Fruit fly (Drosophila melanogaster) whole organism, embryonic: ENCODE data around the gene CG14840.

ENCODE experiments used
- Ada2b ChIP-seq: fragments of 200-800 bp; sonication (Bioruptor generic); IDR thresholded peaks from 2 replicates; pipeline ENCODE4 v1.3.6; 2022; ENCODE audit warnings: missing biosample characterization, missing genetic modification characterization
- Antp ChIP-seq: fragments of 200-800 bp; sonication (Bioruptor generic); optimal IDR thresholded peaks from 3 replicates; lab custom pipeline; 2016; ENCODE audit warnings: missing biosample characterization, missing genetic modification characterization
- CG10209 ChIP-seq: fragments of 200-800 bp; sonication (Bioruptor generic); optimal IDR thresholded peaks from 3 replicates; lab custom pipeline; 2017; ENCODE audit warnings: missing biosample characterization, mild to moderate bottlenecking, missing genetic modification characterization, missing genetic modification reagents
- CG10565 ChIP-seq: fragments of 200-800 bp; sonication (Bioruptor generic); optimal IDR thresholded peaks from 3 replicates; lab custom pipeline; 2016; ENCODE audit warnings: missing biosample characterization, mild to moderate bottlenecking, missing genetic modification characterization
- CG11247 ChIP-seq: fragments of 200-800 bp; sonication (Bioruptor generic); IDR thresholded peaks from 2 replicates; pipeline ENCODE4 v1.3.6; 2022; ENCODE audit warnings: missing biosample characterization, missing genetic modification characterization
- CG12299 ChIP-seq: fragments of 200-800 bp; sonication (Bioruptor generic); optimal IDR thresholded peaks from 2 replicates; lab custom pipeline; 2018; ENCODE audit warnings: missing biosample characterization, mild to moderate bottlenecking, missing genetic modification characterization
- CG12744 ChIP-seq: fragments of 200-800 bp; sonication (Bioruptor generic); optimal IDR thresholded peaks from 2 replicates; lab custom pipeline; 2016; ENCODE audit warnings: missing biosample characterization, missing genetic modification characterization
- CG15601 ChIP-seq: fragments of 200-800 bp; sonication (Bioruptor generic); optimal IDR thresholded peaks from 3 replicates; lab custom pipeline; 2019; ENCODE audit warnings: missing biosample characterization, mild to moderate bottlenecking, missing genetic modification characterization, moderate library complexity
- CG15696 ChIP-seq: fragments of 200-800 bp; sonication (Bioruptor generic); optimal IDR thresholded peaks from 2 replicates; lab custom pipeline; 2019; ENCODE audit warnings: missing biosample characterization, mild to moderate bottlenecking, missing genetic modification characterization, moderate library complexity
- CG17912 ChIP-seq: fragments of 200-800 bp; sonication (Bioruptor generic); optimal IDR thresholded peaks from 2 replicates; lab custom pipeline; 2018; ENCODE audit warnings: missing biosample characterization, mild to moderate bottlenecking, missing genetic modification characterization
- CG18619 ChIP-seq: fragments of 200-800 bp; sonication (Bioruptor generic); optimal IDR thresholded peaks from 3 replicates; lab custom pipeline; 2017; ENCODE audit warnings: missing biosample characterization, mild to moderate bottlenecking, missing genetic modification characterization
- CG2129 ChIP-seq: fragments of 200-800 bp; sonication (Bioruptor generic); IDR thresholded peaks from 2 replicates; pipeline ENCODE4 v1.3.6; 2022; ENCODE audit warnings: missing biosample characterization, missing genetic modification characterization; ENCODE audit not compliant: partially characterized antibody
- CG2202 ChIP-seq: fragments of 200-800 bp; sonication (Bioruptor generic); optimal IDR thresholded peaks from 2 replicates; lab custom pipeline; 2018; ENCODE audit warnings: missing biosample characterization, mild to moderate bottlenecking, missing genetic modification characterization
- CG34376 ChIP-seq: fragments of 200-800 bp; sonication (Bioruptor generic); optimal IDR thresholded peaks from 2 replicates; lab custom pipeline; 2018; ENCODE audit warnings: missing biosample characterization, mild to moderate bottlenecking, missing genetic modification characterization
- CG4404 ChIP-seq: fragments of 200-800 bp; sonication (Bioruptor generic); IDR thresholded peaks from 2 replicates; pipeline ENCODE4 v1.3.6; 2022; ENCODE audit warnings: missing biosample characterization, missing genetic modification characterization
- CG4854 ChIP-seq: fragments of 200-800 bp; sonication (Bioruptor generic); optimal IDR thresholded peaks from 2 replicates; lab custom pipeline; 2016; ENCODE audit warnings: missing biosample characterization, missing genetic modification characterization, inconsistent platforms
- CG7271 ChIP-seq: fragments of 200-800 bp; sonication (Bioruptor generic); optimal IDR thresholded peaks from 2 replicates; lab custom pipeline; 2018; ENCODE audit warnings: missing biosample characterization, mild to moderate bottlenecking, missing genetic modification characterization, moderate library complexity
- CG7963 ChIP-seq: fragments of 200-800 bp; sonication (Bioruptor generic); IDR thresholded peaks from 3 replicates; pipeline ENCODE4 v1.3.6; 2022; ENCODE audit warnings: missing biosample characterization, missing genetic modification characterization; ENCODE audit not compliant: partially characterized antibody
- CG8089 ChIP-seq: fragments of 200-800 bp; sonication (Bioruptor generic); optimal IDR thresholded peaks from 3 replicates; lab custom pipeline; 2016; ENCODE audit warnings: missing biosample characterization, missing genetic modification characterization
- CHES-1-like ChIP-seq: fragments of 200-800 bp; sonication (Bioruptor generic); optimal IDR thresholded peaks from 2 replicates; lab custom pipeline; 2016; ENCODE audit warnings: missing biosample characterization, missing genetic modification characterization
- CkIIα-i1 ChIP-seq: fragments of 200-800 bp; sonication (Bioruptor generic); IDR thresholded peaks from 2 replicates; pipeline ENCODE4 v1.3.6; 2022; ENCODE audit warnings: missing biosample characterization, missing genetic modification characterization
- ERR ChIP-seq: fragments of 200-800 bp; sonication (Bioruptor generic); optimal IDR thresholded peaks from 2 replicates; lab custom pipeline; 2016; ENCODE audit warnings: missing biosample characterization, missing genetic modification characterization
- Fer1 ChIP-seq: fragments of 200-800 bp; sonication (Bioruptor generic); optimal IDR thresholded peaks from 2 replicates; lab custom pipeline; 2017; ENCODE audit warnings: missing biosample characterization, mild to moderate bottlenecking, missing genetic modification characterization
- Fer2 ChIP-seq: fragments of 200-800 bp; sonication (Bioruptor generic); optimal IDR thresholded peaks from 2 replicates; lab custom pipeline; 2018; ENCODE audit warnings: missing biosample characterization, mild to moderate bottlenecking, missing genetic modification characterization, moderate library complexity
- Gug ChIP-seq: fragments of 200-800 bp; sonication (Bioruptor generic); IDR thresholded peaks from 4 replicates; pipeline ENCODE4 v1.3.6; 2022; ENCODE audit warnings: missing biosample characterization, missing genetic modification characterization
- Mrtf ChIP-seq: fragments of 200-800 bp; sonication (Bioruptor generic); IDR thresholded peaks from 3 replicates; pipeline ENCODE4 v1.3.6; 2022; ENCODE audit warnings: missing biosample characterization, missing genetic modification characterization
- NfI ChIP-seq: fragments of 200-800 bp; sonication (Bioruptor generic); optimal IDR thresholded peaks from 3 replicates; lab custom pipeline; 2018; ENCODE audit warnings: missing biosample characterization, mild to moderate bottlenecking, missing genetic modification characterization, moderate library complexity
- Oaz ChIP-seq: fragments of 200-800 bp; sonication (Bioruptor generic); IDR thresholded peaks from 2 replicates; pipeline ENCODE4 v1.3.6; 2022; ENCODE audit warnings: missing biosample characterization, missing genetic modification characterization
- Optix ChIP-seq: fragments of 200-800 bp; sonication (Bioruptor generic); IDR thresholded peaks from 3 replicates; pipeline ENCODE4 v1.3.6; 2022; ENCODE audit warnings: missing biosample characterization, missing genetic modification characterization
- Stat92E ChIP-seq, 3 experiments: fragments of >200 bp in 2 of 3; fragments of 200-800 bp in 1 of 3; sonication (Bioruptor generic) in 1 of 3; optimal IDR thresholded peaks; 2 replicates each; lab custom pipeline; 2017 to 2019; ENCODE audit warnings: missing biosample characterization in 3 of 3, missing genetic modification characterization in 3 of 3, mild to moderate bottlenecking in 1 of 3, moderate library complexity in 1 of 3
- bab2 ChIP-seq: fragments of 200-800 bp; sonication (Bioruptor generic); optimal IDR thresholded peaks from 2 replicates; lab custom pipeline; 2016; ENCODE audit warnings: missing biosample characterization, missing genetic modification characterization
- bsh ChIP-seq, 2 experiments: fragments of 200-800 bp; sonication (Bioruptor generic); optimal IDR thresholded peaks; 2 replicates each; lab custom pipeline; 2017 to 2018; ENCODE audit warnings: mild to moderate bottlenecking in 2 of 2, missing biosample characterization in 2 of 2, missing genetic modification characterization in 2 of 2, moderate library complexity in 1 of 2
- fd102C ChIP-seq: fragments of 200-800 bp; sonication (Bioruptor generic); optimal IDR thresholded peaks from 2 replicates; lab custom pipeline; 2018; ENCODE audit warnings: missing biosample characterization, mild to moderate bottlenecking, missing genetic modification characterization, moderate library complexity
- hbn ChIP-seq: fragments of 200-800 bp; sonication (Bioruptor generic); IDR thresholded peaks from 2 replicates; pipeline ENCODE4 v1.3.6; 2022; ENCODE audit warnings: missing biosample characterization, missing genetic modification characterization; ENCODE audit not compliant: partially characterized antibody
- hkb ChIP-seq, 2 experiments: fragments of 200-800 bp in 1 of 2; fragments of >200 bp in 1 of 2; sonication (Bioruptor generic) in 1 of 2; IDR thresholded peaks in 1 of 2; optimal IDR thresholded peaks in 1 of 2; 2 replicates each; pipeline versions ENCODE4 v1.3.6 to Lab custom; 2017 to 2022; ENCODE audit warnings: missing biosample characterization in 1 of 2, missing genetic modification characterization in 1 of 2
- jigr1 ChIP-seq: fragments of 200-800 bp; sonication (Bioruptor generic); IDR thresholded peaks from 3 replicates; pipeline ENCODE4 v1.3.6; 2022; ENCODE audit warnings: missing biosample characterization, missing genetic modification characterization
- org-1 ChIP-seq: fragments of 200-800 bp; sonication (Bioruptor generic); optimal IDR thresholded peaks from 2 replicates; lab custom pipeline; 2017; ENCODE audit warnings: missing biosample characterization, missing genetic modification characterization
- p53 ChIP-seq: fragments of 200-800 bp; sonication (Bioruptor generic); optimal IDR thresholded peaks from 2 replicates; lab custom pipeline; 2016; ENCODE audit warnings: missing biosample characterization, missing genetic modification characterization
- tio ChIP-seq: fragments of 200-800 bp; sonication (Bioruptor generic); optimal IDR thresholded peaks from 2 replicates; lab custom pipeline; 2017; ENCODE audit warnings: missing biosample characterization, missing genetic modification characterization, inconsistent platforms
- tll ChIP-seq, 2 experiments: fragments of 200-800 bp in 1 of 2; fragments of >200 bp in 1 of 2; sonication (Bioruptor generic) in 1 of 2; optimal IDR thresholded peaks; 2 replicates each; lab custom pipeline; 2017 to 2019; ENCODE audit warnings: missing biosample characterization in 2 of 2, missing genetic modification characterization in 2 of 2, mild to moderate bottlenecking in 1 of 2, moderate library complexity in 1 of 2
- toy ChIP-seq: fragments of 200-800 bp; sonication (Bioruptor generic); IDR thresholded peaks from 2 replicates; pipeline ENCODE4 v1.3.6; 2022; ENCODE audit warnings: missing biosample characterization, missing genetic modification characterization
- twi ChIP-seq: fragments of 200-800 bp; optimal IDR thresholded peaks from 2 replicates; lab custom pipeline; 2019; ENCODE audit warnings: missing biosample characterization, mild to moderate bottlenecking, missing genetic modification characterization, moderate library complexity
- zen2 ChIP-seq: fragments of 200-800 bp; sonication (Bioruptor generic); IDR thresholded peaks from 3 replicates; pipeline ENCODE4 v1.3.6; 2022; ENCODE audit warnings: missing biosample characterization, missing genetic modification characterization; ENCODE audit not compliant: partially characterized antibody

CG14840 gene

dm6 chr3R:14289958-14290835 is 29.2 kb upstream of the CG14840 start (continued):
- TF ChIP-seq ERR (GFP tag; lab: Kevin White, UChicago) (no peak), CG4404 (GFP tag; lab: Robert Waterston, UW) (no peak)

dm6 chr3R:14288669-14289383 is 27.8 kb upstream of the CG14840 start, which contains the start of gene red:
Gene red, plus strand, starts transcription at chr3R:14289071.
- TF ChIP-seq jigr1 (GFP tag; lab: Robert Waterston, UW) (no peak), Antp (GFP tag; lab: Kevin White, UChicago) (peak; percentile 23), CHES-1-like (GFP tag; lab: Kevin White, UChicago) (no peak), NfI (GFP tag; lab: Kevin White, UChicago) (peak; percentile 78), toy (GFP tag; lab: Robert Waterston, UW) (peak; percentile 63; the same call in 1 of the 2 replicates), Gug (GFP tag; lab: Robert Waterston, UW) (peak; percentile 67; the same call in 3 of the 4 replicates), tll (GFP tag; optimal IDR thresholded peaks at IDR 0.05; lab: Kevin White, UChicago) (no peak), Stat92E (GFP tag; optimal IDR thresholded peaks at IDR 0.05; lab: Kevin White, UChicago) (peak in 1 of 3 experiments; percentile 9), CG2129 (GFP tag; lab: Robert Waterston, UW) (no peak), Ada2b (GFP tag; lab: Robert Waterston, UW) (peak; percentile 69), bsh (GFP tag; optimal IDR thresholded peaks at IDR 0.05; lab: Kevin White, UChicago) (peak in 1 of 2 experiments; percentile 67), CG7963 (no peak), twi (tag; lab: Kevin White, UChicago) (no peak), Fer1 (GFP tag; lab: Kevin White, UChicago) (peak; percentile 85), CG18619 (GFP tag; lab: Kevin White, UChicago) (peak; percentile 78), tio (GFP tag; lab: Kevin White, UChicago) (peak; percentile 46), CG17912 (GFP tag; lab: Kevin White, UChicago) (no peak), CkIIα-i1 (GFP tag; lab: Robert Waterston, UW) (no peak), CG34376 (GFP tag; lab: Kevin White, UChicago) (peak; percentile 98), org-1 (GFP tag; lab: Kevin White, UChicago) (peak; percentile 48), CG12744 (GFP tag; lab: Kevin White, UChicago) (peak; percentile 1), CG15601 (peak; percentile 45), CG15696 (tag; lab: Kevin White, UChicago) (peak; percentile 27), zen2 (GFP tag; lab: Robert Waterston, UW) (no peak), bab2 (no peak), CG12299 (tag; lab: Kevin White, UChicago) (peak; percentile 47), hbn (GFP tag; lab: Robert Waterston, UW) (no peak), CG10565 (GFP tag; lab: Kevin White, UChicago) (no peak), Oaz (no peak), Optix (GFP tag; lab: Robert Waterston, UW) (0 out of 3 replicates have a peak, but pooled peaks have one; percentile 33), Mrtf (GFP tag; lab: Robert Waterston, UW) (peak; percentile 43; the same call in 1 of the 3 replicates), Fer2 (tag; lab: Kevin White, UChicago) (peak; percentile 59), hkb (optimal IDR thresholded peaks at IDR 0.05; lab: Kevin White, UChicago) (no peak), hkb (GFP tag; IDR thresholded peaks at IDR 0.05; lab: Robert Waterston, UW) (peak; percentile 78), CG2202 (tag; lab: Kevin White, UChicago) (peak; percentile 9), fd102C (GFP tag; lab: Kevin White, UChicago) (no peak), p53 (GFP tag; lab: Kevin White, UChicago) (no peak), CG4854 (GFP tag; lab: Kevin White, UChicago) (peak; percentile 34), CG8089 (GFP tag; lab: Kevin White, UChicago) (no peak), CG11247 (GFP tag; lab: Robert Waterston, UW) (0 out of 2 replicates have a peak, but pooled peaks have one; percentile 13), CG10209 (peak; percentile 74), CG7271 (tag; lab: Kevin White, UChicago) (peak; percentile 27)
